Worm (Caenorhabditis elegans) whole organism, L2 larva: ENCODE results near the gene T05A7.1.

Experiments
- C34F6.9 ChIP-seq: fragments of 150-350 bp; optimal IDR thresholded peaks from 2 replicates; lab custom pipeline; 2014; ENCODE audit warnings: missing biosample characterization, missing genetic modification characterization
- F13H6.1 ChIP-seq: sonication (generic microtip); optimal IDR thresholded peaks from 2 replicates; lab custom pipeline; 2016; ENCODE audit warnings: missing genetic modification characterization, missing compliant biosample characterization
- R02D3.7 ChIP-seq: fragments of 150-350 bp; optimal IDR thresholded peaks from 2 replicates; lab custom pipeline; 2014; ENCODE audit warnings: missing biosample characterization, missing genetic modification characterization
- Y55F3AM.14 ChIP-seq: fragments of 200-800 bp; sonication (Bioruptor generic); optimal IDR thresholded peaks from 2 replicates; lab custom pipeline; 2018; ENCODE audit warnings: mild to moderate bottlenecking, missing genetic modification characterization, missing compliant biosample characterization
- ZK546.5 ChIP-seq: sonication (generic microtip); optimal IDR thresholded peaks from 2 replicates; lab custom pipeline; 2017; ENCODE audit warnings: missing biosample characterization, missing genetic modification characterization
- alr-1 ChIP-seq: fragments of 150-350 bp; optimal IDR thresholded peaks from 2 replicates; lab custom pipeline; 2014; ENCODE audit warnings: missing biosample characterization, missing genetic modification characterization
- aly-2 ChIP-seq: fragments of 150-350 bp; optimal IDR thresholded peaks from 2 replicates; lab custom pipeline; 2014; ENCODE audit warnings: missing biosample characterization, missing genetic modification characterization
- ama-1 ChIP-seq: fragments of 150-350 bp; optimal IDR thresholded peaks from 2 replicates; lab custom pipeline; 2018; ENCODE audit warnings: inconsistent platforms
- blmp-1 ChIP-seq: sonication (generic microtip); optimal IDR thresholded peaks from 2 replicates; lab custom pipeline; 2017; ENCODE audit warnings: missing genetic modification characterization, mild to moderate bottlenecking, missing compliant biosample characterization, antibody characterized with exemption, moderate library complexity; ENCODE audit not compliant: insufficient read depth
- ceh-16 ChIP-seq: fragments of 150-350 bp; optimal IDR thresholded peaks from 2 replicates; lab custom pipeline; 2014; ENCODE audit warnings: missing biosample characterization, missing genetic modification characterization
- ceh-82 ChIP-seq: fragments of 150-350 bp; optimal IDR thresholded peaks from 2 replicates; lab custom pipeline; 2014; ENCODE audit warnings: missing biosample characterization, missing genetic modification characterization
- elt-1 ChIP-seq: fragments of 150-350 bp; optimal IDR thresholded peaks from 2 replicates; lab custom pipeline; 2014; ENCODE audit warnings: missing biosample characterization, missing genetic modification characterization
- fos-1 ChIP-seq: fragments of 150-350 bp; optimal IDR thresholded peaks from 2 replicates; lab custom pipeline; 2014; ENCODE audit warnings: missing biosample characterization, missing genetic modification characterization
- gmeb-1 ChIP-seq: fragments of 150-350 bp; optimal IDR thresholded peaks from 2 replicates; lab custom pipeline; 2014; ENCODE audit warnings: missing biosample characterization, missing genetic modification characterization
- lin-11 ChIP-seq: fragments of 150-350 bp; sonication (generic microtip); optimal IDR thresholded peaks from 2 replicates; lab custom pipeline; 2014; ENCODE audit warnings: missing biosample characterization, missing genetic modification characterization, inconsistent platforms, mixed read lengths
- lin-13 ChIP-seq: fragments of 150-350 bp; optimal IDR thresholded peaks from 2 replicates; lab custom pipeline; 2014; ENCODE audit warnings: missing biosample characterization, missing genetic modification reagents, missing genetic modification characterization
- mab-5 ChIP-seq: fragments of 150-350 bp; optimal IDR thresholded peaks from 2 replicates; lab custom pipeline; 2014; ENCODE audit warnings: missing biosample characterization, missing genetic modification characterization
- mbf-1 ChIP-seq: sonication (generic microtip); optimal IDR thresholded peaks from 2 replicates; lab custom pipeline; 2017; ENCODE audit warnings: missing biosample characterization, missing genetic modification characterization
- mdl-1 ChIP-seq, 2 experiments: fragments of 150-350 bp in 1 of 2; sonication (generic microtip) in 1 of 2; optimal IDR thresholded peaks; 2 replicates each; lab custom pipeline; 2017; ENCODE audit warnings: missing biosample characterization in 2 of 2, missing genetic modification characterization in 2 of 2
- nhr-11 ChIP-seq: fragments of 150-350 bp; optimal IDR thresholded peaks from 2 replicates; lab custom pipeline; 2014; ENCODE audit warnings: missing biosample characterization, missing genetic modification characterization
- nhr-12 ChIP-seq: fragments of 150-350 bp; optimal IDR thresholded peaks from 2 replicates; lab custom pipeline; 2014; ENCODE audit warnings: missing biosample characterization, missing genetic modification characterization
- nhr-129 ChIP-seq: fragments of 150-350 bp; optimal IDR thresholded peaks from 2 replicates; lab custom pipeline; 2014; ENCODE audit warnings: missing biosample characterization, missing genetic modification characterization
- nhr-21 ChIP-seq: fragments of 150-350 bp; optimal IDR thresholded peaks from 2 replicates; lab custom pipeline; 2014; ENCODE audit warnings: missing biosample characterization, missing genetic modification characterization
- nhr-23 ChIP-seq: fragments of 150-350 bp; optimal IDR thresholded peaks from 2 replicates; lab custom pipeline; 2014; ENCODE audit warnings: missing biosample characterization, missing genetic modification reagents, missing genetic modification characterization
- nhr-25 ChIP-seq: fragments of 150-350 bp; sonication (generic microtip); optimal IDR thresholded peaks from 3 replicates; lab custom pipeline; 2014; ENCODE audit warnings: missing biosample characterization, missing genetic modification characterization
- nhr-6 ChIP-seq: fragments of 150-350 bp; optimal IDR thresholded peaks from 2 replicates; lab custom pipeline; 2014; ENCODE audit warnings: missing biosample characterization, missing genetic modification characterization
- nhr-77 ChIP-seq: fragments of 150-350 bp; optimal IDR thresholded peaks from 2 replicates; lab custom pipeline; 2014; ENCODE audit warnings: missing biosample characterization, missing genetic modification characterization
- peb-1 ChIP-seq: fragments of 150-350 bp; optimal IDR thresholded peaks from 2 replicates; lab custom pipeline; 2014; ENCODE audit warnings: missing biosample characterization, missing genetic modification characterization
- sem-4 ChIP-seq: fragments of 150-350 bp; optimal IDR thresholded peaks from 2 replicates; lab custom pipeline; 2014; ENCODE audit warnings: missing biosample characterization, missing genetic modification reagents, missing genetic modification characterization
- skn-1 ChIP-seq: sonication (generic microtip); optimal IDR thresholded peaks from 2 replicates; lab custom pipeline; 2017; ENCODE audit warnings: missing biosample characterization, missing genetic modification characterization
- sma-3 ChIP-seq: sonication (generic microtip); optimal IDR thresholded peaks from 2 replicates; lab custom pipeline; 2016; ENCODE audit warnings: missing genetic modification reagents, missing genetic modification characterization, missing compliant biosample characterization
- sma-9 ChIP-seq, 2 experiments: fragments of 150-350 bp in 1 of 2; sonication (generic microtip) in 1 of 2; optimal IDR thresholded peaks; 2 replicates each; lab custom pipeline; 2014 to 2016; ENCODE audit warnings: missing genetic modification characterization in 2 of 2, mild to moderate bottlenecking in 1 of 2, missing biosample characterization in 1 of 2, missing compliant biosample characterization in 1 of 2, missing genetic modification reagents in 1 of 2, moderate library complexity in 1 of 2
- snpc-4 ChIP-seq: fragments of 150-350 bp; optimal IDR thresholded peaks from 2 replicates; lab custom pipeline; 2014; ENCODE audit warnings: missing biosample characterization, missing genetic modification characterization
- unc-39 ChIP-seq: fragments of 150-350 bp; optimal IDR thresholded peaks from 2 replicates; lab custom pipeline; 2014; ENCODE audit warnings: missing biosample characterization, missing genetic modification characterization
- unc-62 ChIP-seq: fragments of 150-350 bp; optimal IDR thresholded peaks from 2 replicates; lab custom pipeline; 2014; ENCODE audit warnings: missing biosample characterization, missing genetic modification reagents, missing genetic modification characterization
- zag-1 ChIP-seq: fragments of 150-350 bp; optimal IDR thresholded peaks from 2 replicates; lab custom pipeline; 2014; ENCODE audit warnings: missing biosample characterization, missing genetic modification characterization
- ztf-1 ChIP-seq: fragments of 200-800 bp; sonication (Bioruptor generic); conservative IDR thresholded peaks from 2 replicates; pipeline ENCODE4 v1.3.6; 2022; ENCODE audit warnings: missing genetic modification characterization, missing compliant biosample characterization
- ztf-4 ChIP-seq: fragments of 150-350 bp; optimal IDR thresholded peaks from 2 replicates; lab custom pipeline; 2014; ENCODE audit warnings: missing biosample characterization, missing genetic modification characterization

T05A7.1 gene

ce11 chrII:4683693-4684092 is 5.7 kb downstream of the T05A7.1 start, which contains the start of gene sre-40:
Gene sre-40, minus strand, starts transcription at chrII:4683793.
- no peak for TF ChIP-seq blmp-1 (tag; lab: Kevin White, UChicago)
- no peak for TF ChIP-seq mbf-1
- no peak for TF ChIP-seq R02D3.7 (tag; lab: Kevin White, UChicago)

ce11 chrII:4684852-4685251 is 6.8 kb downstream of the T05A7.1 start:
- no peak for TF ChIP-seq lin-11 (tag; lab: Kevin White, UChicago)
- TF ChIP-seq ztf-1 (GFP tag; lab: Robert Waterston, UW): no peak
- no peak for TF ChIP-seq ama-1 (lab: Kevin White, UChicago)
- TF ChIP-seq mdl-1 (tag; optimal IDR thresholded peaks at IDR 0.05; lab: Kevin White, UChicago): no peak
- TF ChIP-seq snpc-4 (tag; lab: Kevin White, UChicago): no peak
- no peak for TF ChIP-seq ZK546.5
- TF ChIP-seq nhr-11 (tag; lab: Kevin White, UChicago): no peak
- no peak for TF ChIP-seq elt-1
- TF ChIP-seq mbf-1: no peak
- no peak for TF ChIP-seq C34F6.9 (tag; lab: Kevin White, UChicago)
- no peak for TF ChIP-seq mab-5 (tag; lab: Kevin White, UChicago)
- TF ChIP-seq nhr-12: no peak
- no peak for TF ChIP-seq nhr-6
- no peak for TF ChIP-seq lin-13 (GFP tag; lab: Kevin White, UChicago)
- no peak for TF ChIP-seq sem-4 (tag; lab: Kevin White, UChicago)
- TF ChIP-seq nhr-21 (tag; lab: Kevin White, UChicago): no peak
- no peak for TF ChIP-seq nhr-25
- no peak for TF ChIP-seq gmeb-1 (tag; lab: Kevin White, UChicago)
- TF ChIP-seq ceh-82 (tag; lab: Kevin White, UChicago): no peak
- TF ChIP-seq unc-62 (GFP tag; lab: Kevin White, UChicago): no peak
- TF ChIP-seq, all 48 proteins: peak for 0

- TF ChIP-seq snpc-4 (tag; lab: Kevin White, UChicago) (no peak), zag-1 (tag; lab: Kevin White, UChicago) (no peak), fos-1 (tag; lab: Kevin White, UChicago) (no peak), nhr-23 (tag; lab: Kevin White, UChicago) (no peak), elt-1 (no peak), alr-1 (tag; lab: Kevin White, UChicago) (no peak), unc-39 (tag; lab: Kevin White, UChicago) (no peak), nhr-6 (no peak), ceh-16 (tag; lab: Kevin White, UChicago) (no peak), peb-1 (tag; lab: Kevin White, UChicago) (no peak), aly-2 (tag; lab: Kevin White, UChicago) (no peak), lin-13 (GFP tag; lab: Kevin White, UChicago) (no peak), ztf-1 (GFP tag; lab: Robert Waterston, UW) (no peak), gmeb-1 (tag; lab: Kevin White, UChicago) (no peak), nhr-11 (tag; lab: Kevin White, UChicago) (no peak), nhr-77 (tag; lab: Kevin White, UChicago) (no peak), unc-62 (GFP tag; lab: Kevin White, UChicago) (no peak)
These were observed 8.9 kb downstream of the T05A7.1 start, which contains the start of gene sre-39 for ce11 chrII:4686941-4687340. Gene sre-39, plus strand, starts transcription at chrII:4687241.

ce11 chrII:4689477-4689876 is 11.5 kb downstream of the T05A7.1 start, which contains the start of gene F10G7.12:
Gene F10G7.12, plus strand, starts transcription at chrII:4689777.
- no peak for TF ChIP-seq peb-1 (tag; lab: Kevin White, UChicago)
- TF ChIP-seq lin-13 (GFP tag; lab: Kevin White, UChicago): no peak
- no peak for TF ChIP-seq nhr-129
- TF ChIP-seq ZK546.5: no peak
- no peak for TF ChIP-seq ztf-4 (tag; lab: Kevin White, UChicago)
- no peak for TF ChIP-seq nhr-21 (tag; lab: Kevin White, UChicago)
- no peak for TF ChIP-seq elt-1
- no peak for TF ChIP-seq F13H6.1
- TF ChIP-seq sma-9 (GFP tag; optimal IDR thresholded peaks at IDR 0.05; lab: Kevin White, UChicago): no peak
- no peak for TF ChIP-seq sma-9 (tag; optimal IDR thresholded peaks at IDR 0.05; lab: Kevin White, UChicago)
- TF ChIP-seq gmeb-1 (tag; lab: Kevin White, UChicago): no peak
- no peak for TF ChIP-seq sma-3 (GFP tag; lab: Kevin White, UChicago)
- TF ChIP-seq Y55F3AM.14 (GFP tag; lab: Kevin White, UChicago): no peak
- TF ChIP-seq skn-1 (tag; lab: Kevin White, UChicago): no peak
- no peak for TF ChIP-seq nhr-6
- no peak for TF ChIP-seq unc-62 (GFP tag; lab: Kevin White, UChicago)
- TF ChIP-seq ztf-1 (GFP tag; lab: Robert Waterston, UW): no peak
